Worm (Caenorhabditis elegans) whole organism, young adult: ENCODE measurements around the gene nhr-78.

Source experiments
- B0035.1 ChIP-seq: sonication (generic microtip); optimal IDR thresholded peaks from 2 replicates; lab custom pipeline; 2016; ENCODE audit warnings: missing genetic modification characterization, mild to moderate bottlenecking, missing compliant biosample characterization, missing genotype, missing genetic modification reagents
- C06A6.2 ChIP-seq: fragments of 200-800 bp; sonication (Bioruptor generic); conservative IDR thresholded peaks from 2 replicates; pipeline ENCODE4 v1.3.6; 2022; ENCODE audit warnings: missing genetic modification characterization, missing compliant biosample characterization
- F23B12.7 ChIP-seq: sonication (generic microtip); optimal IDR thresholded peaks from 2 replicates; lab custom pipeline; 2017; ENCODE audit warnings: missing genetic modification characterization, mild to moderate bottlenecking, missing compliant biosample characterization, antibody characterized with exemption, moderate library complexity; ENCODE audit not compliant: insufficient read depth
- F37B4.10 ChIP-seq: fragments of 200-800 bp; sonication (Bioruptor generic); IDR thresholded peaks from 2 replicates; pipeline ENCODE4 v1.3.6; 2022; ENCODE audit warnings: missing genetic modification characterization, missing compliant biosample characterization
- F57A8.1 ChIP-seq: fragments of 200-800 bp; sonication (Bioruptor generic); optimal IDR thresholded peaks from 2 replicates; lab custom pipeline; 2018; ENCODE audit warnings: mild to moderate bottlenecking, missing genetic modification characterization, moderate library complexity, missing compliant biosample characterization
- Y67H2A.10 ChIP-seq: fragments of 200-800 bp; sonication (Bioruptor generic); conservative IDR thresholded peaks from 2 replicates; pipeline ENCODE4 v1.3.6; 2022; ENCODE audit warnings: missing genetic modification reagents, missing genetic modification characterization, missing compliant biosample characterization
- akir-1 ChIP-seq: fragments of 200-800 bp; sonication (Bioruptor generic); optimal IDR thresholded peaks from 2 replicates; lab custom pipeline; 2018; ENCODE audit warnings: mild to moderate bottlenecking, missing genetic modification characterization, moderate library complexity, missing compliant biosample characterization
- ama-1 ChIP-seq, 3 experiments: fragments of 150-350 bp in 1 of 3; sonication (generic microtip) in 2 of 3; optimal IDR thresholded peaks; 2 replicates each; lab custom pipeline; 2014 to 2018; ENCODE audit warnings: missing biosample characterization in 2 of 3, missing genetic modification characterization in 2 of 3, missing genetic modification reagents in 2 of 3
- aptf-2 ChIP-seq: fragments of 200-800 bp; sonication (Bioruptor generic); conservative IDR thresholded peaks from 2 replicates; pipeline ENCODE4 v1.3.6; 2022; ENCODE audit warnings: missing genetic modification reagents, missing genetic modification characterization, missing compliant biosample characterization
- athp-1 ChIP-seq: sonication (generic microtip); optimal IDR thresholded peaks from 2 replicates; lab custom pipeline; 2017; ENCODE audit warnings: mild to moderate bottlenecking, missing genetic modification characterization, missing compliant biosample characterization
- attf-3 ChIP-seq: fragments of 200-800 bp; sonication (Bioruptor generic); conservative IDR thresholded peaks from 2 replicates; pipeline ENCODE4 v1.3.6; 2022; ENCODE audit warnings: missing genetic modification reagents, missing genetic modification characterization, missing compliant biosample characterization
- attf-6 ChIP-seq: fragments of 200-800 bp; sonication (Bioruptor generic); IDR thresholded peaks from 2 replicates; pipeline ENCODE4 v1.3.6; 2022; ENCODE audit warnings: missing genetic modification reagents, missing genetic modification characterization, missing compliant biosample characterization
- bed-2 ChIP-seq: fragments of 200-800 bp; sonication (Bioruptor generic); IDR thresholded peaks from 2 replicates; pipeline ENCODE4 v1.3.6; 2022; ENCODE audit warnings: missing genetic modification reagents, missing genetic modification characterization, missing compliant biosample characterization
- ceh-91 ChIP-seq: fragments of 200-800 bp; sonication (Bioruptor generic); IDR thresholded peaks from 2 replicates; pipeline ENCODE4 v1.3.6; 2022; ENCODE audit warnings: missing genetic modification reagents, missing genetic modification characterization, missing compliant biosample characterization
- die-1 ChIP-seq: sonication (generic microtip); optimal IDR thresholded peaks from 2 replicates; lab custom pipeline; 2016; ENCODE audit warnings: missing genotype, mild to moderate bottlenecking, missing genetic modification characterization, missing compliant biosample characterization
- dpff-1 ChIP-seq: sonication (generic microtip); optimal IDR thresholded peaks from 2 replicates; lab custom pipeline; 2017; ENCODE audit warnings: mild to moderate bottlenecking, missing genetic modification characterization, missing compliant biosample characterization
- dpl-1 ChIP-seq: fragments of 150-350 bp; optimal IDR thresholded peaks from 2 replicates; lab custom pipeline; 2014; ENCODE audit warnings: missing biosample characterization, missing genetic modification reagents, missing genetic modification characterization
- efl-1 ChIP-seq: fragments of 150-350 bp; optimal IDR thresholded peaks from 2 replicates; lab custom pipeline; 2014; ENCODE audit warnings: missing biosample characterization, missing genetic modification reagents, missing genetic modification characterization
- gei-17 ChIP-seq: fragments of 200-800 bp; sonication (Bioruptor generic); optimal IDR thresholded peaks from 2 replicates; lab custom pipeline; 2018; ENCODE audit warnings: mild to moderate bottlenecking, missing genetic modification characterization, missing compliant biosample characterization
- hlh-26 ChIP-seq: fragments of 200-800 bp; sonication (Bioruptor generic); conservative IDR thresholded peaks from 2 replicates; pipeline ENCODE4 v1.3.6; 2022; ENCODE audit warnings: missing genetic modification reagents, missing genetic modification characterization, missing compliant biosample characterization
- hmg-1.2 ChIP-seq: fragments of 200-800 bp; sonication (Bioruptor generic); IDR thresholded peaks from 2 replicates; pipeline ENCODE4 v1.3.6; 2022; ENCODE audit warnings: missing genetic modification reagents, missing genetic modification characterization, missing compliant biosample characterization
- hmg-20 ChIP-seq: fragments of 200-800 bp; sonication (Bioruptor generic); IDR thresholded peaks from 2 replicates; pipeline ENCODE4 v1.3.6; 2022; ENCODE audit warnings: missing genetic modification reagents, missing genetic modification characterization, missing compliant biosample characterization
- hrde-1 ChIP-seq: sonication (generic microtip); optimal IDR thresholded peaks from 2 replicates; lab custom pipeline; 2016; ENCODE audit warnings: missing genetic modification characterization, mild to moderate bottlenecking, missing compliant biosample characterization, moderate library complexity, missing genotype, missing genetic modification reagents, borderline replicate concordance
- lin-35 ChIP-seq, 3 experiments: fragments of 150-350 bp in 2 of 3; sonication (generic microtip) in 1 of 3; optimal IDR thresholded peaks; 2 replicates each; lab custom pipeline; 2014 to 2018; ENCODE audit warnings: missing biosample characterization in 3 of 3, missing genetic modification characterization in 3 of 3, missing genetic modification reagents in 3 of 3
- madf-3 ChIP-seq: fragments of 200-800 bp; sonication (Bioruptor generic); IDR thresholded peaks from 2 replicates; pipeline ENCODE4 v1.3.6; 2022; ENCODE audit warnings: missing genetic modification reagents, missing genetic modification characterization, missing compliant biosample characterization
- mxl-1 ChIP-seq: sonication (generic microtip); optimal IDR thresholded peaks from 2 replicates; lab custom pipeline; 2016; ENCODE audit warnings: missing genetic modification characterization, missing compliant biosample characterization
- nfya-2 ChIP-seq: fragments of 200-800 bp; sonication (Bioruptor generic); IDR thresholded peaks from 2 replicates; pipeline ENCODE4 v1.3.6; 2022; ENCODE audit warnings: missing genetic modification reagents, missing genetic modification characterization, missing compliant biosample characterization
- rcor-1 ChIP-seq: fragments of 200-800 bp; sonication (Bioruptor generic); IDR thresholded peaks from 2 replicates; pipeline ENCODE4 v1.3.6; 2022; ENCODE audit warnings: missing genetic modification reagents, missing genetic modification characterization, missing compliant biosample characterization
- rpc-1 ChIP-seq, 2 experiments: fragments of 150-350 bp in 1 of 2; sonication (generic microtip) in 1 of 2; optimal IDR thresholded peaks; 2 replicates each; lab custom pipeline; 2014 to 2018; ENCODE audit warnings: missing biosample characterization in 1 of 2, missing genetic modification characterization in 1 of 2, missing genetic modification reagents in 1 of 2, missing genotype in 1 of 2
- snpc-1.1 ChIP-seq: sonication (generic microtip); optimal IDR thresholded peaks from 2 replicates; lab custom pipeline; 2017; ENCODE audit warnings: missing genetic modification characterization, mild to moderate bottlenecking, missing compliant biosample characterization, antibody characterized with exemption, moderate library complexity, missing genotype, missing genetic modification reagents; ENCODE audit not compliant: insufficient read depth
- snpc-4 ChIP-seq, 5 experiments: fragments of 150-350 bp in 1 of 5; sonication (generic microtip) in 4 of 5; optimal IDR thresholded peaks; 2 replicates each; lab custom pipeline; 2014 to 2018; ENCODE audit warnings: missing genetic modification characterization in 5 of 5, missing biosample characterization in 3 of 5, antibody characterized with exemption in 2 of 5, mild to moderate bottlenecking in 2 of 5, missing compliant biosample characterization in 2 of 5, missing genotype in 2 of 5, moderate library complexity in 2 of 5, missing genetic modification reagents in 1 of 5
- sptf-2 ChIP-seq: fragments of 200-800 bp; sonication (Bioruptor generic); optimal IDR thresholded peaks from 2 replicates; lab custom pipeline; 2018; ENCODE audit warnings: mild to moderate bottlenecking, missing genetic modification characterization, missing compliant biosample characterization
- tbp1 ChIP-seq: fragments of 200-800 bp; sonication (Bioruptor generic); optimal IDR thresholded peaks from 2 replicates; lab custom pipeline; 2018; ENCODE audit warnings: mild to moderate bottlenecking, missing genetic modification characterization, missing compliant biosample characterization
- tbx-9 ChIP-seq: sonication (generic microtip); optimal IDR thresholded peaks from 2 replicates; lab custom pipeline; 2016; ENCODE audit warnings: borderline replicate concordance, missing genetic modification characterization, inconsistent platforms, missing compliant biosample characterization
- unc-62 ChIP-seq: fragments of 150-350 bp; optimal IDR thresholded peaks from 2 replicates; lab custom pipeline; 2014; ENCODE audit warnings: missing biosample characterization, missing genetic modification reagents, missing genetic modification characterization

nhr-78 gene

ce11 chrIV:4247334-4247733 lies 30.3 kb downstream of the nhr-78 start (continued):
- TF ChIP-seq snpc-4 (GFP tag; optimal IDR thresholded peaks at IDR 0.05; lab: Kevin White, UChicago) (no peak), snpc-4 (tag; optimal IDR thresholded peaks at IDR 0.05; lab: Kevin White, UChicago) (peak in 1 of 4 experiments; percentile 48), efl-1 (peak; percentile 71), F57A8.1 (GFP tag; lab: Kevin White, UChicago) (no peak), athp-1 (tag; lab: Kevin White, UChicago) (no peak), unc-62 (no peak), lin-35 (GFP tag; optimal IDR thresholded peaks at IDR 0.05; lab: Kevin White, UChicago) (peak in 1 of 3 experiments; percentile 60), nfya-2 (GFP tag; lab: Robert Waterston, UW) (no peak), hmg-1.2 (peak; percentile 92), gei-17 (GFP tag; lab: Kevin White, UChicago) (no peak), bed-2 (GFP tag; lab: Robert Waterston, UW) (no peak), ama-1 (optimal IDR thresholded peaks at IDR 0.05; lab: Kevin White, UChicago) (no peak), ama-1 (GFP tag; optimal IDR thresholded peaks at IDR 0.05; lab: Kevin White, UChicago) (no peak), F37B4.10 (no peak), rpc-1 (optimal IDR thresholded peaks at IDR 0.05; lab: Kevin White, UChicago) (no peak), rpc-1 (tag; optimal IDR thresholded peaks at IDR 0.05; lab: Kevin White, UChicago) (no peak), die-1 (tag; lab: Kevin White, UChicago) (no peak), attf-6 (no peak)

ce11 chrIV:4246493-4246892 lies 31.2 kb downstream of the nhr-78 start, which contains the start of gene ttr-20:
Gene ttr-20, plus strand, starts transcription at chrIV:4246793.
- no peak for TF ChIP-seq tbp1 (GFP tag; lab: Kevin White, UChicago)
- TF ChIP-seq hlh-26 (GFP tag; lab: Robert Waterston, UW) = no peak
- TF ChIP-seq F23B12.7 (tag; lab: Kevin White, UChicago) = no peak
- TF ChIP-seq sptf-2 (GFP tag; lab: Kevin White, UChicago) = no peak
- TF ChIP-seq hmg-20 = no peak
- no peak for TF ChIP-seq dpff-1 (tag; lab: Kevin White, UChicago)
- TF ChIP-seq rpc-1 (optimal IDR thresholded peaks at IDR 0.05; lab: Kevin White, UChicago) = no peak
- no peak for TF ChIP-seq rpc-1 (tag; optimal IDR thresholded peaks at IDR 0.05; lab: Kevin White, UChicago)
- TF ChIP-seq mxl-1 (tag; lab: Kevin White, UChicago) = no peak
- TF ChIP-seq B0035.1 = no peak
- no peak for TF ChIP-seq C06A6.2 (GFP tag; lab: Robert Waterston, UW)
- no peak for TF ChIP-seq dpl-1 (GFP tag; lab: Kevin White, UChicago)
- no peak for TF ChIP-seq snpc-4 (GFP tag; optimal IDR thresholded peaks at IDR 0.05; lab: Kevin White, UChicago)
- no peak for TF ChIP-seq snpc-4 (tag; optimal IDR thresholded peaks at IDR 0.05; lab: Kevin White, UChicago)

DNA sequence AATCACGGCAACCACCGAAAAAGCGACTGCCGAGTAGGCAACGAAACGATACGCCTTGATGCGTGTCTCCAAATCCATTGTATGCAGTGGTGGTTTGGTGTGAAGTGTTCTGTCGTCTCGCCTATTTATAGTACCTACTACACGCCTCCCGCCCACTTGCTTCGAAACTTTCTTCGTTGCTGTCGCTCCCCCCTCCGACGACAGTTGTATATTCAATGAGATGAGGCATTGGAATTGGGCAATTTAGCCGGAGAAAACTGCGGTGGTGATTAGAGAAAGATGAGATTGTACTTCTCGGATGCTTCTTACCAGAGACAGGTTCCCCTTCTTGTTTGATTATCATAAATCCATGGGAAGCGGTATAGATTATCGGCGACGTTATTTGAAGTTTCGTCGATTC lies 33.2 kb downstream of the nhr-78 start, which contains the start of gene col-34:
Gene col-34 (minus strand): TSS at position 101 of the 400 bp plus-strand sequence.
- TF ChIP-seq madf-3 (GFP tag; lab: Robert Waterston, UW) (no peak), rcor-1 (GFP tag; lab: Robert Waterston, UW) (no peak), tbx-9 (tag; lab: Kevin White, UChicago) (no peak), attf-3 (GFP tag; lab: Robert Waterston, UW) (no peak), ceh-91 (GFP tag; lab: Robert Waterston, UW) (no peak), Y67H2A.10 (no peak), aptf-2 (no peak), hrde-1 (tag; lab: Kevin White, UChicago) (no peak), akir-1 (GFP tag; lab: Kevin White, UChicago) (no peak), snpc-1.1 (tag; lab: Kevin White, UChicago) (no peak), C06A6.2 (GFP tag; lab: Robert Waterston, UW) (no peak)
